Fruit fly (Drosophila melanogaster) whole organism, adult: ENCODE measurements around the gene CG5866.

Source experiments
- CG11617 ChIP-seq: fragments of 200-800 bp; sonication (Bioruptor generic); optimal IDR thresholded peaks from 2 replicates; lab custom pipeline; 2017; ENCODE audit warnings: mild to moderate bottlenecking, missing biosample characterization, missing genetic modification reagents, missing genetic modification characterization
- CG12768 ChIP-seq: fragments of 200-800 bp; sonication (Bioruptor generic); optimal IDR thresholded peaks from 2 replicates; lab custom pipeline; 2017; ENCODE audit warnings: missing biosample characterization, missing genetic modification characterization, mild to moderate bottlenecking, moderate library complexity, missing genetic modification reagents
- CG14711 ChIP-seq: fragments of 200-800 bp; sonication (Bioruptor generic); optimal IDR thresholded peaks from 2 replicates; lab custom pipeline; 2018; ENCODE audit warnings: missing biosample characterization, mild to moderate bottlenecking, missing genetic modification characterization, moderate library complexity
- CG1620 ChIP-seq: fragments of 200-800 bp; sonication (Bioruptor generic); optimal IDR thresholded peaks from 2 replicates; lab custom pipeline; 2016; ENCODE audit warnings: missing biosample characterization, missing genetic modification characterization
- CG33017 ChIP-seq: fragments of 200-800 bp; sonication (Bioruptor generic); optimal IDR thresholded peaks from 2 replicates; lab custom pipeline; 2018; ENCODE audit warnings: missing biosample characterization, mild to moderate bottlenecking, missing genetic modification characterization, moderate library complexity
- CG5204 ChIP-seq: fragments of 200-800 bp; sonication (Bioruptor generic); optimal IDR thresholded peaks from 2 replicates; lab custom pipeline; 2016; ENCODE audit warnings: missing biosample characterization, missing genetic modification characterization
- CG7045 ChIP-seq: fragments of 200-800 bp; sonication (Bioruptor generic); optimal IDR thresholded peaks from 2 replicates; lab custom pipeline; 2017; ENCODE audit warnings: missing biosample characterization, mild to moderate bottlenecking, missing genetic modification characterization
- CG7101 ChIP-seq: fragments of 200-800 bp; sonication (Bioruptor generic); optimal IDR thresholded peaks from 2 replicates; lab custom pipeline; 2018; ENCODE audit warnings: missing biosample characterization, mild to moderate bottlenecking, missing genetic modification characterization, moderate library complexity
- Clk ChIP-seq: fragments of 200-800 bp; sonication (Bioruptor generic); optimal IDR thresholded peaks from 2 replicates; lab custom pipeline; 2017; ENCODE audit warnings: missing biosample characterization, missing genetic modification characterization
- Crg-1 ChIP-seq: fragments of 200-800 bp; sonication (Bioruptor generic); optimal IDR thresholded peaks from 2 replicates; lab custom pipeline; 2016; ENCODE audit warnings: missing biosample characterization, missing genetic modification characterization
- Hr96 ChIP-seq: fragments of 200-800 bp; sonication (Bioruptor generic); optimal IDR thresholded peaks from 2 replicates; lab custom pipeline; 2016; ENCODE audit warnings: missing biosample characterization, missing genetic modification characterization
- bab1 ChIP-seq: fragments of 200-800 bp; sonication (Bioruptor generic); optimal IDR thresholded peaks from 3 replicates; lab custom pipeline; 2019; ENCODE audit warnings: missing biosample characterization, mild to moderate bottlenecking, missing genetic modification characterization, moderate library complexity
- cic ChIP-seq: fragments of 200-800 bp; sonication (Bioruptor generic); optimal IDR thresholded peaks from 2 replicates; lab custom pipeline; 2017; ENCODE audit warnings: missing biosample characterization, mild to moderate bottlenecking, missing genetic modification characterization, moderate library complexity
- cnc ChIP-seq, 2 experiments: fragments of >200 bp; optimal IDR thresholded peaks; 2 replicates each; lab custom pipeline; 2017
- kay ChIP-seq: fragments of 200-800 bp; sonication (Bioruptor generic); peaks from one replicate; lab custom pipeline; 2016; ENCODE audit warnings: missing biosample characterization, missing genetic modification characterization, borderline replicate concordance
- ovo ChIP-seq: fragments of 200-800 bp; sonication (Bioruptor generic); optimal IDR thresholded peaks from 2 replicates; lab custom pipeline; 2016; ENCODE audit warnings: missing biosample characterization, missing genetic modification characterization
- pad ChIP-seq: fragments of 200-800 bp; sonication (Bioruptor generic); optimal IDR thresholded peaks from 3 replicates; lab custom pipeline; 2017; ENCODE audit warnings: missing biosample characterization, missing genetic modification characterization, mild to moderate bottlenecking, moderate library complexity, missing genetic modification reagents
- tj ChIP-seq: fragments of 200-800 bp; sonication (Bioruptor generic); optimal IDR thresholded peaks from 3 replicates; lab custom pipeline; 2017; ENCODE audit warnings: missing biosample characterization, mild to moderate bottlenecking, missing genetic modification characterization, moderate library complexity
- toe ChIP-seq: fragments of 200-800 bp; sonication (Bioruptor generic); optimal IDR thresholded peaks from 2 replicates; lab custom pipeline; 2016; ENCODE audit warnings: missing biosample characterization, missing genetic modification characterization

CG5866 gene

DNA sequence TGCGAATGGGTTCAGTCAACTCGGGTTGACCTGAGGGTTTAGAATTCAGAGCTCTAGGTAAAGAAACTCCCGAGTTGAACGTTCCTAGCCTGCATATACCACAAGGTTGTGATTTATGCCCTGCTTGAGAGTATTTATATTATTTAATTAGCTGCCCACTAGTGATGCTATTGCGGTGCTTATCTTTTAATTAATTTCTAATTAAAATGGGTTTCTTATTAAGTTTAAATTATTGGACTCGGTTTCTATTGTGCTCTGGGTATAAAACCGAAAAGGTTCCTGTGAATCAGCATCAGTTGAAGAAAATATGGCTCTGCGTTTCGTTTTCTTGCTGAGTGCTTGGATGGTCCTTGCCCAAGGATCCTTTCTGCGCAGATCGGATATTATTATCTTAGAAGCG, at the start of gene CG5866:
TSS of gene CG5866 (plus strand) at position 301 of the 400 bp plus-strand sequence.
- TF ChIP-seq ovo (GFP tag; lab: Kevin White, UChicago): no peak

DNA sequence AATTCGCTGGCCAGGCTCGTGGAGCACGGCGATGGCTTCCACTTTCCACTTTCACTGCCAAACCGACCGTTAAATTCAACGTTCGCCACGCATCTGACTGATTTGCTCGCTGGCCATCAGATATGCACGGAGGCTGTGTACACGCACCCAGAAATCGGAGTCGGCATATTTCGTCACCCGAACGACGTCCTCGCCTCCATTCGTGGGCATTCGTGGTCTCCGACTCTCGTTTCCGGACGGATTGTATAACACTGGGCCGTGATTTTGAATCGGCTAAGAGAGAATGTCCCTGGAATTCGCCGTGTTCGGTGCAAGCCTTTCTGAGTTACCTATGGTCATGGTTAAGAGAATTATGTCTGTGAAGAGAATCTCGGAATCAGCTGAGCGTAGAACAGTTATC, 49.5 kb upstream of the CG5866 start, which contains the start of gene beat-IIa:
TSS of gene beat-IIa (minus strand) at position 97 of the 400 bp plus-strand sequence.
- TF ChIP-seq Clk (GFP tag; lab: Kevin White, UChicago): no peak
- TF ChIP-seq CG5204 (GFP tag; lab: Kevin White, UChicago): no peak
- no peak for TF ChIP-seq CG12768 (GFP tag; lab: Kevin White, UChicago)
- TF ChIP-seq kay (GFP tag; lab: Kevin White, UChicago): no peak
- no peak for TF ChIP-seq CG14711 (tag; lab: Kevin White, UChicago)
- no peak for TF ChIP-seq CG7101 (tag; lab: Kevin White, UChicago)
- no peak for TF ChIP-seq cic (GFP tag; lab: Kevin White, UChicago)
- TF ChIP-seq CG1620 (GFP tag; lab: Kevin White, UChicago): no peak
- no peak for TF ChIP-seq toe (GFP tag; lab: Kevin White, UChicago)
- no peak for TF ChIP-seq Hr96 (GFP tag; lab: Kevin White, UChicago)
- TF ChIP-seq cnc (optimal IDR thresholded peaks at IDR 0.05; lab: Kevin White, UChicago): no peak
- TF ChIP-seq CG11617 (GFP tag; lab: Kevin White, UChicago): no peak
- no peak for TF ChIP-seq tj (GFP tag; lab: Kevin White, UChicago)
- no peak for TF ChIP-seq bab1 (GFP tag; lab: Kevin White, UChicago)
- TF ChIP-seq pad: no peak

DNA sequence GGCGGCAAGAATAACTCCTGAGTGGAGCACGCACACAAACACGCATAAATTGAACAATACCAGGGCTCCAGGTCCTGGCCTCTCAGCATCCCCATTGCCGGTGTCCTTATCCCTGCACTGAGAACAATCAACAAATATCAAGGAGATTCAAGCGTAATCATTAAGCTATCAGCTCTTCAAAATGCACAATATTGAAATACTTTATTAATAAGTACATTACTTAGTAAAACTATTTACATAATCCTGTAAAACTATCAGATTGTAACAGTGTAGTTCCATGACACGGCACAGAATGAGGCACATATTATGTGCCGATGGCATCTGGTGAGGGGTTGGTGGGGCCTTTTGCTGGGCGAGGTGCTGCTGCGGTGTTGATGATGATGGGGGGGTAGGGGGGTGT, 44.4 kb upstream of the CG5866 start:
- no peak for TF ChIP-seq ovo (GFP tag; lab: Kevin White, UChicago)
- no peak for TF ChIP-seq CG1620 (GFP tag; lab: Kevin White, UChicago)
- no peak for TF ChIP-seq CG14711 (tag; lab: Kevin White, UChicago)
- TF ChIP-seq pad: no peak
- no peak for TF ChIP-seq CG11617 (GFP tag; lab: Kevin White, UChicago)
- no peak for TF ChIP-seq kay (GFP tag; lab: Kevin White, UChicago)
- TF ChIP-seq Hr96 (GFP tag; lab: Kevin White, UChicago): no peak
- no peak for TF ChIP-seq Crg-1
- TF ChIP-seq toe (GFP tag; lab: Kevin White, UChicago): no peak
- TF ChIP-seq CG7045 (GFP tag; lab: Kevin White, UChicago): no peak
- no peak for TF ChIP-seq Clk (GFP tag; lab: Kevin White, UChicago)
- no peak for TF ChIP-seq CG7101 (tag; lab: Kevin White, UChicago)
- no peak for TF ChIP-seq CG12768 (GFP tag; lab: Kevin White, UChicago)
- TF ChIP-seq CG33017: no peak
- no peak for TF ChIP-seq cnc (optimal IDR thresholded peaks at IDR 0.05; lab: Kevin White, UChicago)
- no peak for TF ChIP-seq tj (GFP tag; lab: Kevin White, UChicago)
- TF ChIP-seq cic (GFP tag; lab: Kevin White, UChicago): no peak
- no peak for TF ChIP-seq CG5204 (GFP tag; lab: Kevin White, UChicago)

DNA sequence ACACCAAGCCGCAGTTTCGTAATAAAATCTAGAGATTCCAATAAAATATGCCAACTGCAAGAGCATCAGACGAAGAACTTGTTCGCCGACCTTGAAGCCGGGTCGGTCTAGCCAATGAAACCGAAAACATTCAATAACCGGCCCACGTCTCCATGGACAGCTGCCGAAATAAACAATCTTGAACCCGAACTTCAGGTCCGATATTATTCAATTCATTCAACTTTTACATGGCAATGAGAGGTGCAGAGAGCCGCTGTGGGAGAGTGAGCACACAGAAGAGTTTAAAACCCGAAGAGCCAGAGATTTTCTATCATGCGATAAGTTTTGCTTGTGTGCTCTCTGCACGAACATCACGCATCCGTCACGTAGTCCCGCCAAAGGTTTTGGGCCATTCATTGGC, 38.0 kb upstream of the CG5866 start:
- TF ChIP-seq bab1 (GFP tag; lab: Kevin White, UChicago) (no peak), cnc (optimal IDR thresholded peaks at IDR 0.05; lab: Kevin White, UChicago) (no peak), ovo (GFP tag; lab: Kevin White, UChicago) (no peak), CG5204 (GFP tag; lab: Kevin White, UChicago) (no peak), kay (GFP tag; lab: Kevin White, UChicago) (no peak), tj (GFP tag; lab: Kevin White, UChicago) (no peak), CG1620 (GFP tag; lab: Kevin White, UChicago) (no peak), CG7045 (GFP tag; lab: Kevin White, UChicago) (no peak), CG14711 (tag; lab: Kevin White, UChicago) (no peak)

DNA sequence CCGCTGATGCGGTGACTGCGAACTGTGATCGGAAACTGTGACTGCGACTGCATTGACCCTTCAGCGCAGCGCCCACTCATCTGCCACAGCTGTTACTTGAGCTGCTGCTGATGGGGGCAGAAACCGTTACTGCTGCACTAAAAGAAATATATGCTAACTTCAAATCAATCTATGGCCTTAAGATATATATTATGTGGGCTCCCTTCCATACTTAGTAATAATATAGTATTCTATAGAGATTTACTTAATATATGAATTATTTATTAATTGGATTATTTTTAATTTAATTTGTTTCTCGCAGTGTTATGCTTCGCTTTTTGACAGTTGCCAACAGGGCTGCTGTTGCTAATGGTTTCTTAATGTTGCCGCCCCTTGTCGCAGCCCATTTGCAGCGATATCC, 36.5 kb upstream of the CG5866 start:
- TF ChIP-seq CG14711 (tag; lab: Kevin White, UChicago) (no peak), CG12768 (GFP tag; lab: Kevin White, UChicago) (no peak), CG1620 (GFP tag; lab: Kevin White, UChicago) (no peak), pad (no peak)

DNA sequence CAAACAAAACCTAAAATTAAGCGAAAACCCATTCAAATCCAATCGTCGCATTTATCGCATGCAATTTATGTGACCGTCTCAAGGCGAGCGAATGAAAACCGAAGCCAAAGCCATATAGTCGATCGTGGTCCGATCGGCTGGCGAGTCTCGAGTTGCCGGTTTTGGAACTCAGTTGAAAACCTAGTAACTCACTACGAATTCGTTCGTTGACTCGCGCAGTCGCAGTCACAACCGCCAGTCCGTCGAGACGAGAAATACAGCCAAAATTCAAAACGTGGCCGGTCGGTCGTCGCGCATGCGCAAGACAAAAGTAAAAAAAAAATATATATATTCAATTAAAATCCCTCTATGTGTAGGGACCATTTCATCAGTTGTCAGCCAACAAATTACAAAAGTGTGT, 35.8 kb upstream of the CG5866 start, which contains the start of gene lute:
TSS of gene lute (plus strand) at position 203 of the 400 bp plus-strand sequence.
- TF ChIP-seq cic (GFP tag; lab: Kevin White, UChicago): no peak
- peak; percentile 56 for TF ChIP-seq kay (GFP tag; lab: Kevin White, UChicago)
- TF ChIP-seq tj (GFP tag; lab: Kevin White, UChicago): peak; percentile 44
- TF ChIP-seq CG11617 (GFP tag; lab: Kevin White, UChicago): no peak

DNA sequence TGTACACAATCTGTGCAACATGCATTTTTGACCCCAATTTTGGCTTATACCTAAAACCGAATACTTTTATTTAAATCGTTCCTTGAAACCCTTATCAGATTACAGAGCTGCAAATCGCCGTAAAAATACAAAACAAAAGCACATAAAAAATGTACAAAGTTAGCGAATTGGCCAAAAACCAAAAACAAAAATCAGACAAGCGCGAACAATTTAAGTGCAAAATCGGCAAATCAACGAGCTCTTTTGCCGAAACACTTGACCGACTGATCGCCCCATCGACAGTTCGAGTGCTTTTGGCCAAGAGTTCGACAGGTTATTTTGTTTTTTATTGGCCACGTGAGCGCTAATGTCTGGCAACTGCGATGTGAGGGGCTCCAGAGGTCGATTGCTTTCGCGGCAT, 33.6 kb upstream of the CG5866 start:
- TF ChIP-seq tj (GFP tag; lab: Kevin White, UChicago): peak; percentile 92
- no peak for TF ChIP-seq bab1 (GFP tag; lab: Kevin White, UChicago)
